Worm (Caenorhabditis elegans): ENCODE results near the gene R09H10.3.

DNA sequence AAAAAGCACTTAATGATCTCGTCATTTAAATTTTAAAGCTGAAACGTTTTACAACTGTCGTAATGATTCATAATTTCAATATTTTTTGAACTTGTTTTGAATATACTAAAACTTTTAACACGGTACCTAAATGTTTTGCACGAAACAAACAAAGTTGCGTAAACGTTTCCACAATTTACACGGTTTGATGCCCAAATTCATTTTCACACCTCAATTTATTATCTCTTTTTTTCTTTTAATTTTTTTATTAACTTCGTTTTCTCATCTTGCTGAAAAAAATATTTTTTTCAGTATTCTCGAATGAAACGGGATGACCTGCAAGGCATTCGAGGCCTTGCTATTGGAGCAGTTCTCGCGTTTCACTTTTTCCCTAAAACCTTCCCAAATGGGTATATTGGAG is 22.6 kb upstream of the R09H10.3 start, which contains the start of gene oac-8:
- TF ChIP-seq nhr-28 (tag; optimal IDR thresholded peaks at IDR 0.05) (no peak), set-16 (GFP tag; IDR thresholded peaks at IDR 0.05) (no peak), ZK546.5 (tag; optimal IDR thresholded peaks at IDR 0.05) (no peak), unc-39 (tag; optimal IDR thresholded peaks at IDR 0.05) (no peak), dve-1 (tag; optimal IDR thresholded peaks at IDR 0.05; ENCODE audit: insufficient read depth) (no peak)
